Worm (Caenorhabditis elegans): ENCODE measurements around the gene C48A7.16.

C48A7.16 gene

ce11 chrIV:7418818-7419217, 13.5 kb downstream of the C48A7.16 start, which contains the start of gene B0496.6 (continued):
- no peak for TF ChIP-seq mxl-2 (GFP tag; conservative IDR thresholded peaks at IDR 0.05)
- no peak for TF ChIP-seq arid-1 (GFP tag; conservative IDR thresholded peaks at IDR 0.05)
- no peak for TF ChIP-seq dmd-6 (GFP tag; IDR thresholded peaks at IDR 0.05)

- no peak for TF ChIP-seq pqm-1 (tag; optimal IDR thresholded peaks at IDR 0.05)
- peak in 1 of 2 experiments; percentile 70 for TF ChIP-seq unc-62 (GFP tag; optimal IDR thresholded peaks at IDR 0.05 in 1 of 2)
- no peak for TF ChIP-seq unc-62 (tag; optimal IDR thresholded peaks at IDR 0.05)
These were observed 15.6 kb downstream of the C48A7.16 start, which contains the start of gene srtx-1 for ce11 chrIV:7420913-7421312. srtx-1 (plus strand) TSS chrIV:7421213.

- peak; percentile 74 for TF ChIP-seq aha-1 (tag)
- TF ChIP-seq ceh-82 (tag; optimal IDR thresholded peaks at IDR 0.05): no peak
- TF ChIP-seq dve-1 (tag; optimal IDR thresholded peaks at IDR 0.05; ENCODE audit: insufficient read depth): no peak
- no peak for TF ChIP-seq mdl-1 (tag; optimal IDR thresholded peaks at IDR 0.05)
These were observed 18.9 kb downstream of the C48A7.16 start, which contains the start of gene unc-82 for ce11 chrIV:7424198-7424597. unc-82 (plus strand) TSS chrIV:7424498.

DNA sequence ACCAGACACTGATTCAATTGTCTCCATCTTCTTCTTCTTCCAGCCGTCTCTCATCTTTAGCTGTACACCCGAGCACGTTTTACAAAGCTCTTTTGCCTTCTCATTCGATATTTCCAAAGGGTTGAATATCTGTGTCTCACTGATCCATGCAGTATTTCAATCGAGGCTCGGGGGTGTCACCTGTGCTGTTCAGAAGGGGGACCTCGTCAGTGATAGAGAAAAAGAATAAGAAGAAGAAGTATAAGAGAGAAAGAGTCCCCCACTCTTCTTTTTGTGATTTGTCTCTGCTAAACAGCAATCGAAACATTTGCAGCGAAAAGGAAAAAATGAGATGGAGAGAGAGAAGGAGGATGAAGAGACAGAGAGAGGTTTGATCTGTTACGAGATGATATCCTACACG, 20.8 kb downstream of the C48A7.16 start:
- peak; percentile 63 for TF ChIP-seq nhr-11 (tag; optimal IDR thresholded peaks at IDR 0.05)
- TF ChIP-seq dmd-8 (GFP tag; IDR thresholded peaks at IDR 0.05): no peak
- TF ChIP-seq mdt-29 (GFP tag; IDR thresholded peaks at IDR 0.05): no peak
- peak in 1 of 2 experiments; percentile 18 for TF ChIP-seq daf-16 (GFP tag; optimal IDR thresholded peaks at IDR 0.05)
- no peak for TF ChIP-seq daf-16 (tag; optimal IDR thresholded peaks at IDR 0.05)
- peak; percentile 40 for TF ChIP-seq aha-1 (tag)

ce11 chrIV:7428347-7428746, 23.1 kb downstream of the C48A7.16 start:
- no peak for TF ChIP-seq dve-1 (tag; optimal IDR thresholded peaks at IDR 0.05; ENCODE audit: insufficient read depth)
- no peak for TF ChIP-seq lin-38 (GFP tag; IDR thresholded peaks at IDR 0.05)
- no peak for TF ChIP-seq ceh-82 (tag; optimal IDR thresholded peaks at IDR 0.05)
- no peak for TF ChIP-seq daf-16 (GFP tag; optimal IDR thresholded peaks at IDR 0.05)
- TF ChIP-seq daf-16 (tag; optimal IDR thresholded peaks at IDR 0.05): no peak
- no peak for TF ChIP-seq F49E8.2 (tag; optimal IDR thresholded peaks at IDR 0.05; ENCODE audit: borderline replicate concordance)
- TF ChIP-seq F26F4.8 (GFP tag; conservative IDR thresholded peaks at IDR 0.05): no peak
- no peak for TF ChIP-seq Y75B8A.6 (GFP tag; IDR thresholded peaks at IDR 0.05)

ce11 chrIV:7428998-7429397, 23.7 kb downstream of the C48A7.16 start:
- TF ChIP-seq ZK546.5 (tag; optimal IDR thresholded peaks at IDR 0.05): no peak
- no peak for TF ChIP-seq ceh-28 (tag; optimal IDR thresholded peaks at IDR 0.05)

DNA sequence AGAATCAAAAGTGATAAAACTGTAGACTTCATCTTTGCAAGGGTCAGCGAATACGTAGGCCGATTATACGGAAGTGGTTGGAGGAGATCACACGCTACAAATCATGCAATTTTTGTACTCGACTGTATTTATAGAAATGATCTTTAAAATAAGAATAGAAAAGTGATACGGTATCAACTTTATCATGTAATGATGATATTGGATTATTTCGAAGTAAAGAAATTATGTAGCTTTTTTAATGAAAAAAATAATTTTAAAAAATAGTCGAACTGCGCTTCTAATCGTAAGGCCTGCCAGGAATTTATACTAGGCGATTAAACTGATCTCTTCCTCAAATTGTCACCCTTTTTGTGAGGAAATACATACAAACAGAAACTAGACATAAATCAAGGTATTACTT, 28.6 kb downstream of the C48A7.16 start, which contains the start of gene B0496.11:
Gene B0496.11, minus strand, starts transcription at position 101 of the 400 bp plus-strand sequence.
- TF ChIP-seq nhr-41 (GFP tag; IDR thresholded peaks at IDR 0.05) (no peak), fkh-10 (GFP tag; optimal IDR thresholded peaks at IDR 0.05) (no peak), ceh-82 (tag; optimal IDR thresholded peaks at IDR 0.05) (no peak), egl-27 (tag; optimal IDR thresholded peaks at IDR 0.05) (no peak), saeg-2 (GFP tag; IDR thresholded peaks at IDR 0.05) (no peak)

ce11 chrIV:7439377-7439776, 34.1 kb downstream of the C48A7.16 start:
- no peak for TF ChIP-seq sdz-12 (GFP tag; optimal IDR thresholded peaks at IDR 0.05)
- TF ChIP-seq Y105C5A.15 (GFP tag; IDR thresholded peaks at IDR 0.05): no peak
- TF ChIP-seq ctbp-1 (GFP tag; IDR thresholded peaks at IDR 0.05): no peak
- TF ChIP-seq unc-62 (GFP tag; optimal IDR thresholded peaks at IDR 0.05 in 1 of 2): peak in 1 of 2 experiments; percentile 92
- no peak for TF ChIP-seq unc-62 (tag; optimal IDR thresholded peaks at IDR 0.05)
- TF ChIP-seq hlh-30 (tag; optimal IDR thresholded peaks at IDR 0.05; ENCODE audit: insufficient read depth): no peak

Measured in whole organism, L4 larva.